Worm (Caenorhabditis elegans): ENCODE data around the gene npr-6.

npr-6 gene

DNA sequence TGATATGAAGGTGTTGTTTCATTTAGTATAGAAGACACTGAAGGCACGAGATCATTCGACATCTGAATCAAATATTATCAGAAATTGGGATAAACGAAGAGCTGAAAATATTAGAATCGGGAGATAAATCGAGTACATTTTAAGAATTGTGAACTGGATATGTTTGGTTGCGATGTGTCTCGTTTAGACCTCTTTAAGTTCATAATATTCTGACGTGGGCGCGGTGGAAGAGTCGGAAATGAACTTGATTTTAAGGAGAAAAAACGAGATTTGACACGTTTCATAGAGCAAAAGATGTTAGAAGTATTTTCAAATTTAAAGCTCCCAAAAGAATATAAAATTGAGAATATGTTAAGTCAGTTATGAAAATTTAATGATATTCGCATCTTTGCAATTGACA is at the start of gene npr-6:
TSS of gene npr-6 (minus strand) at position 101 of the 400 bp plus-strand sequence.
- TF ChIP-seq nhr-43 (tag; optimal IDR thresholded peaks at IDR 0.05; ENCODE audit: poor library complexity, severe bottlenecking) (no peak), egl-5 (tag; optimal IDR thresholded peaks at IDR 0.05) (no peak), sea-2 (GFP tag; optimal IDR thresholded peaks at IDR 0.05) (no peak), nhr-237 (tag; optimal IDR thresholded peaks at IDR 0.05) (no peak), fkh-2 (tag; optimal IDR thresholded peaks at IDR 0.05) (no peak), nhr-23 (tag; optimal IDR thresholded peaks at IDR 0.05) (no peak), skn-1 (tag; optimal IDR thresholded peaks at IDR 0.05) (no peak), nfya-1 (tag; optimal IDR thresholded peaks at IDR 0.05; ENCODE audit: insufficient read depth) (no peak), unc-39 (tag; optimal IDR thresholded peaks at IDR 0.05) (no peak), lin-39 (tag; optimal IDR thresholded peaks at IDR 0.05) (no peak), mdl-1 (tag; optimal IDR thresholded peaks at IDR 0.05) (no peak), ZK546.5 (tag; optimal IDR thresholded peaks at IDR 0.05) (no peak), zag-1 (tag; optimal IDR thresholded peaks at IDR 0.05) (no peak)

DNA sequence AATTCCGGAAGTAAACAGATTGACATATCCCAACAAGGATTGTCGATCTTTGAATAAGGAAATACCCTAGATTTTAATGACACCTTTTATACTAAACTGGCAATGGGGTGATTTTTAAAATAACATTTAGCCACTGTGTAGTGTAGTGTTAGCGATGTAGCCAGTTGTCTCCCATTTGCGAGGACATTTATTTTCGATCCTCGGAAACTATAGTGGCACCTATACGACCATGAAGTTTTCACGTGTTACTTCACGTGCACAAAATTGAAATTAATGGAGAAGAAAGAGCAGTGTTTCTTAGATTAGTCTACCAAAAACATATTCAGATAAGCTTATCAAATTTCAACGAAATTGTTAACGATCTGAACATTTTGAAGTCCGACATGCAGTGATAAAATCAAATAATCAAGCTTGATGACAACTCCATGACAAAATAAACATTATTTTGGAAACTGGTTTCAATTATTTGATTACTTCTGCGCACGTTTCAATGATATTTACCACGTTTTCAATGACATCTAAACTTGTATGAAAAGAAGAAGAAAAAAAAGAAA is 47.8 kb upstream of the npr-6 start, which contains the start of gene R07E3.4:
TSS of gene R07E3.4 (minus strand) at position 51 of the 554 bp plus-strand sequence.
- TF ChIP-seq egl-5 (tag; optimal IDR thresholded peaks at IDR 0.05) (no peak), fkh-10 (GFP tag; optimal IDR thresholded peaks at IDR 0.05) (no peak), fkh-2 (tag; optimal IDR thresholded peaks at IDR 0.05) (no peak), sea-2 (GFP tag; optimal IDR thresholded peaks at IDR 0.05) (no peak), pha-4 (tag; optimal IDR thresholded peaks at IDR 0.05) (peak; percentile 13), fos-1 (tag; optimal IDR thresholded peaks at IDR 0.05) (no peak), nhr-237 (tag; optimal IDR thresholded peaks at IDR 0.05) (no peak), nhr-11 (tag; optimal IDR thresholded peaks at IDR 0.05) (peak; percentile 75), elt-2 (tag; optimal IDR thresholded peaks at IDR 0.05) (peak; percentile 80), aly-2 (tag; optimal IDR thresholded peaks at IDR 0.05) (no peak), nhr-67 (tag; optimal IDR thresholded peaks at IDR 0.05) (no peak), elt-3 (tag; optimal IDR thresholded peaks at IDR 0.05) (no peak), nhr-43 (tag; optimal IDR thresholded peaks at IDR 0.05; ENCODE audit: poor library complexity, severe bottlenecking) (no peak), mml-1 (tag; optimal IDR thresholded peaks at IDR 0.05) (peak; percentile 83), nhr-77 (tag; optimal IDR thresholded peaks at IDR 0.05) (no peak), ceh-16 (tag; optimal IDR thresholded peaks at IDR 0.05) (no peak), nhr-25 (tag; optimal IDR thresholded peaks at IDR 0.05) (no peak), mdl-1 (tag; optimal IDR thresholded peaks at IDR 0.05) (no peak), pqm-1 (tag; optimal IDR thresholded peaks at IDR 0.05) (peak; percentile 82), elt-1 (tag; optimal IDR thresholded peaks at IDR 0.05) (no peak), unc-39 (tag; optimal IDR thresholded peaks at IDR 0.05) (no peak), ceh-28 (tag; optimal IDR thresholded peaks at IDR 0.05) (no peak), ztf-11 (tag; optimal IDR thresholded peaks at IDR 0.05) (no peak), R02D3.7 (tag; optimal IDR thresholded peaks at IDR 0.05) (no peak), ceh-82 (tag; optimal IDR thresholded peaks at IDR 0.05) (no peak), lsy-12 (tag; optimal IDR thresholded peaks at IDR 0.05) (no peak), nhr-12 (tag; optimal IDR thresholded peaks at IDR 0.05) (no peak), eor-1 (tag; optimal IDR thresholded peaks at IDR 0.05) (no peak)

DNA sequence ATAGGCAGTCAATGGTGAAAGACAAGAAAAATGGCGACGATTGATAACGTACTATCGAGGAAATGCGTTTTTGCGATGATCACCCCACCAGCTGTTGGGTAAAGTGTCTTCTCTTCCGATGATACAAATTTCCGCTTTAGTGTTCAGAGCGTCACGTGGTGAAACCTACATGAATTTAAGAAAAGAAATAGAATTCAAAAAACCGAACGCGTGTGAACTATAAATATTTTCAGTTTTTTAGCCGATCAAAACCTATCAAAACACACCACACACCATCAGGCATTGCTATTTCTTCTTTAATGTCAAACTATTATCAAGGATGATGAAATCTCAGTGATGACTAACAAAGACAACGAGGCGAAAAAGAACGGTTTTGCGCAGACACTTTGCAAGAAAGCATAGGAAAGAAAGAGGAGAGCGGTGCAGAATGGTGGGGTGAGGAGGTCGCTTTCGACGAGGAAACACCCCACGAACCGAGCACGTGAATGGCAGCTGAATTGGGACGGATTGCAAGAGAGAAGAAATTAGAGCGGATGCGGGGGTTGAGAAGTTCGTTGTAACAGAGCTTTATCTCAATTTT is 46.6 kb upstream of the npr-6 start:
- TF ChIP-seq R02D3.7 (tag; optimal IDR thresholded peaks at IDR 0.05) (no peak), ceh-16 (tag; optimal IDR thresholded peaks at IDR 0.05) (no peak), pqm-1 (tag; optimal IDR thresholded peaks at IDR 0.05) (peak; percentile 63), skn-1 (tag; optimal IDR thresholded peaks at IDR 0.05) (no peak), nhr-28 (tag; optimal IDR thresholded peaks at IDR 0.05) (no peak), nhr-23 (tag; optimal IDR thresholded peaks at IDR 0.05) (peak; percentile 70), nhr-77 (tag; optimal IDR thresholded peaks at IDR 0.05) (no peak), hmg-11 (tag; optimal IDR thresholded peaks at IDR 0.05) (no peak), pha-4 (tag; optimal IDR thresholded peaks at IDR 0.05) (peak; percentile 44), nhr-25 (tag; optimal IDR thresholded peaks at IDR 0.05) (peak; percentile 42), mdl-1 (tag; optimal IDR thresholded peaks at IDR 0.05) (peak; percentile 30), nfya-1 (tag; optimal IDR thresholded peaks at IDR 0.05; ENCODE audit: insufficient read depth) (peak; percentile 35), elt-2 (tag; optimal IDR thresholded peaks at IDR 0.05) (peak; percentile 85), fkh-2 (tag; optimal IDR thresholded peaks at IDR 0.05) (no peak), nhr-43 (tag; optimal IDR thresholded peaks at IDR 0.05; ENCODE audit: poor library complexity, severe bottlenecking) (peak; percentile 31), unc-39 (tag; optimal IDR thresholded peaks at IDR 0.05) (no peak), ama-1 (optimal IDR thresholded peaks at IDR 0.05) (no peak), lin-39 (tag; optimal IDR thresholded peaks at IDR 0.05) (peak; percentile 42), elt-3 (tag; optimal IDR thresholded peaks at IDR 0.05) (peak in 1 of 3 experiments; percentile 16), jun-1 (tag; optimal IDR thresholded peaks at IDR 0.05) (peak; percentile 14), nhr-237 (tag; optimal IDR thresholded peaks at IDR 0.05) (no peak), nhr-76 (tag; optimal IDR thresholded peaks at IDR 0.05) (no peak), eor-1 (tag; optimal IDR thresholded peaks at IDR 0.05) (no peak), snpc-4 (tag; optimal IDR thresholded peaks at IDR 0.05) (no peak), egl-27 (tag; optimal IDR thresholded peaks at IDR 0.05) (no peak), fkh-10 (GFP tag; optimal IDR thresholded peaks at IDR 0.05) (no peak), mml-1 (tag; optimal IDR thresholded peaks at IDR 0.05) (peak; percentile 91)
